Worm (Caenorhabditis elegans) whole organism, mixed stage, embryonic: ENCODE data around the gene R10E4.7.

ENCODE experiments used
- blmp-1 ChIP-seq: fragments of 150-350 bp; optimal IDR thresholded peaks from 2 replicates; lab custom pipeline; 2014; ENCODE audit warnings: missing biosample characterization, missing genetic modification characterization
- ceh-43 ChIP-seq: fragments of 200-800 bp; sonication (Bioruptor generic); optimal IDR thresholded peaks from 2 replicates; lab custom pipeline; 2018; ENCODE audit warnings: mild to moderate bottlenecking, missing genetic modification characterization, moderate library complexity, missing compliant biosample characterization
- ces-1 ChIP-seq: fragments of 150-350 bp; optimal IDR thresholded peaks from 2 replicates; lab custom pipeline; 2014; ENCODE audit warnings: missing biosample characterization, missing genetic modification reagents, missing genetic modification characterization
- sem-2 ChIP-seq: fragments of 200-800 bp; sonication (Bioruptor generic); optimal IDR thresholded peaks from 2 replicates; lab custom pipeline; 2018; ENCODE audit warnings: mild to moderate bottlenecking, missing genetic modification characterization, missing compliant biosample characterization
- ztf-11 ChIP-seq: fragments of 150-350 bp; optimal IDR thresholded peaks from 2 replicates; lab custom pipeline; 2014; ENCODE audit warnings: missing biosample characterization, missing genetic modification characterization

R10E4.7 gene

ce11 chrIII:4343070-4343469, 48.5 kb downstream of the R10E4.7 start, which contains the start of the genes B0285.3 and lcmt-1:
B0285.3 (minus strand) TSS chrIII:4343336.
lcmt-1 (plus strand) TSS chrIII:4343446.
- TF ChIP-seq sem-2 (GFP tag; lab: Kevin White, UChicago) (no peak), ceh-43 (GFP tag; lab: Kevin White, UChicago) (no peak), ces-1 (GFP tag; lab: Kevin White, UChicago) (no peak), ztf-11 (tag; lab: Kevin White, UChicago) (no peak)

DNA sequence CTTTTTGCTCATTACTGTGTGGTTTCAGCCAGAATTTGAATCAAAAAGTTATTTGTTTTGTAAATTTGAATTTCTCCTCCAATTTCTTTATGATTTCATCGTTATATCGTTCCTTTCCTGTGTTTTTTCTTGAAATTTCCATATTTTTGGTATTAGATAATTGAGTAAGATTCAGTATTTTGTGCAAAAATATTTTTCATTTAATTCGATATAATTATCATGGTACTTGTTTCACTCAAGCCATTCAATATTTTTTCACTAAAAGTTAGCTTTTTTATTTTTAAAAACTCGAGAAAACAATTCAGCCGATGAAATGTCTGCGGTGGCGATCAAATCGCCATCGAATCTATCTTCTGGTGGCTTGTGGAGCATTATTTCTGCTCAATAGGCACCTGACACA, 50.4 kb downstream of the R10E4.7 start, which contains the start of gene hse-5:
TSS of gene hse-5 (plus strand) at position 301 of the 400 bp plus-strand sequence.
- TF ChIP-seq blmp-1 (tag; lab: Kevin White, UChicago) = no peak
